Worm (Caenorhabditis elegans): ENCODE results near the gene hmt-1.
"Not testable (repeated sequence)": the region's sequence is repeated elsewhere in the genome, so short reads cannot be mapped to it uniquely, and the experiment has no call there.

The hmt-1 gene

DNA sequence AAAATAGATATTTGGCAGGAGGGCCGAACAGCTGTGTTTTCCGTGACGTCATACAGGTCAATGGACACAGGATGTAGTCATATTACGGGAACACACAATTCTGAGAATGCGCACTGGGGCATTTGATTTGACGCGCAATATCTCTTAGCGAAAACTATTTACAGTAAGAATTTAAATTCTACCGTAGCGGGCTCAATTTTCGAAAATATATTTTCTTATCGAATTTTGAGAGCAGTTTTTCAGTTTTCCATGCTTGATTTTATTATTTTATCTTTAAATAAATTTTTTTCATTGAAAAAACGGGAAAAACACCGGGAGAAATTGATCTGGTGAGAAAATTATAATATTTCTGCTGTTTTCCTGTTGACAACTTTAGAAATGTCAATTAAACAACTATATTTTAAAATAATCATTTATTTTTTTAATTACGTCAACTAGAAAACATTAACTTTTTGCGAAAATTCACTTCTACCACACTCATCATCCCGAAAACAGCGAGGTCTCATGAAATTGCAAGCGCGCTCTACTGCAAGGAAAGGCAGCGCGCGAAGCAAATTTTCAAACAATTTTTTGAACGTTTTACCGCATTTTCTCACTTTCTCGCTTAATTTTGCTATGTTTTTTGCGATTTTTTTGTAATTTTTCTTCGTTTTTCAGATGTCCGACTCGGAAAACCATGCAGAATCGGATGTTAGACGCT, 42.2 kb upstream of the hmt-1 start, which contains the start of the genes Y47D3A.1 and pola-1 (continued):
- TF ChIP-seq ztf-22 (GFP tag; optimal IDR thresholded peaks at IDR 0.05) (no peak), tbx-9 (tag; optimal IDR thresholded peaks at IDR 0.05; ENCODE audit: borderline replicate concordance) (no peak), ceh-40 (GFP tag; IDR thresholded peaks at IDR 0.05) (no peak), F37B4.10 (GFP tag; IDR thresholded peaks at IDR 0.05) (no peak), Y56A3A.18 (GFP tag; IDR thresholded peaks at IDR 0.05) (no peak), C17E4.6 (GFP tag; IDR thresholded peaks at IDR 0.05) (no peak), B0261.1 (tag; optimal IDR thresholded peaks at IDR 0.05) (no peak), ceh-58 (GFP tag; IDR thresholded peaks at IDR 0.05) (no peak), dpl-1 (GFP tag; optimal IDR thresholded peaks at IDR 0.05) (peak; percentile 91)

DNA sequence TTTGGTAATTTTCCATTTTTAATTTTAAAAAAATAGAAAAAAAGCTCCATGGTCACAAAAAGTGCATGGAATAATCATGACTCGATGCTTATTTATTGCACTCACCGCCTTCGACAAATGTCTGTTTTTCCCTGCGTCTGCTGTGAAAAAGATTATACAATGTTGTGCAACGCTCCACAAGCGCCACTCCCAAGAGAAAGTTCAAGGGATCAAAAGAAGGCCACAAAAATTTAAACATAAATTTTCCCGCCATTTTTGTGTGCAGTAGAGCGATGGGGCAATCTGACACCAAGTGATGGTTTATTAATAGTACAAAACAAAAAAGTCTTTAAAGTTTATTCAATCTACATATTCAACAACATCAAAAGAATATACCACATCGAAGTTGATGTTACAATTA, 39.2 kb upstream of the hmt-1 start, which contains the start of gene fbxa-128:
Gene fbxa-128 (minus strand): TSS at position 192 of the 400 bp plus-strand sequence.
- TF ChIP-seq F39B2.1 (GFP tag; IDR thresholded peaks at IDR 0.05) (no peak), nhr-80 (tag; optimal IDR thresholded peaks at IDR 0.05) (peak; percentile 54), attf-5 (GFP tag; optimal IDR thresholded peaks at IDR 0.05) (peak; percentile 71), nfyb-1 (GFP tag; IDR thresholded peaks at IDR 0.05) (no peak), madf-3 (GFP tag; IDR thresholded peaks at IDR 0.05) (no peak), F23B12.7 (tag; optimal IDR thresholded peaks at IDR 0.05; ENCODE audit: insufficient read depth) (no peak), hmg-1.2 (GFP tag; IDR thresholded peaks at IDR 0.05) (peak; percentile 11; the same call in 1 of the 2 replicates), F52B5.7 (tag; optimal IDR thresholded peaks at IDR 0.05) (no peak), mcd-1 (GFP tag; IDR thresholded peaks at IDR 0.05) (peak; percentile 22; the same call in 1 of the 2 replicates), B0261.1 (tag; optimal IDR thresholded peaks at IDR 0.05) (no peak), ztf-28 (GFP tag; IDR thresholded peaks at IDR 0.05) (no peak), hmg-20 (GFP tag; IDR thresholded peaks at IDR 0.05) (no peak)

- not testable (repeated sequence) for TF ChIP-seq somi-1 (GFP tag; optimal IDR thresholded peaks at IDR 0.05); hmg-1.2 (GFP tag; IDR thresholded peaks at IDR 0.05); lin-40 (tag; optimal IDR thresholded peaks at IDR 0.05)
Observed at ce11 chrIII:11131475-11131874, 31.7 kb upstream of the hmt-1 start, which contains the start of gene pha-1. Gene pha-1, plus strand, starts transcription at chrIII:11131775.

DNA sequence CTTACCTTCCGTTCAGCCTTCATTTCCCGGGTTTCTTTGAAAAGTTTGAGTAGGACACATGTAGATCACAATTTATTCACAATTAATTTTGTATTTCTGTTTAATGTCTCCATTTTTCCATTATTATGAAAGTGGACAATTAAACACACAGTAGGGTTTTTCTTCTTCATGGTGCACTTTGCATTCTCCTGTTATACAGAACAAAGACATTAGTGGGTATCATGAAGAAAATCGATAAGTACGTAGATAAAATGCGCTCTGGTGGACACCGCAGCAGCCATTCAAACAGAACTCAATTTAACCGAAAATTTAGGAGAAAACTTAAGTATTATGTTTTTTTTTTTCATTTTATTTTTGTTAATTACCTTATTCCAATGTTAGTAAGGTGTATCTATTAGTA, 29.6 kb upstream of the hmt-1 start:
- TF ChIP-seq ceh-100 (GFP tag; IDR thresholded peaks at IDR 0.05), result no peak
- no peak for TF ChIP-seq somi-1 (GFP tag; optimal IDR thresholded peaks at IDR 0.05)
- no peak for TF ChIP-seq zfh-2 (GFP tag; conservative IDR thresholded peaks at IDR 0.05)
- no peak for TF ChIP-seq nfyb-1 (GFP tag; IDR thresholded peaks at IDR 0.05)
- TF ChIP-seq ztf-6 (GFP tag; IDR thresholded peaks at IDR 0.05), result no peak
- TF ChIP-seq akir-1 (GFP tag; optimal IDR thresholded peaks at IDR 0.05), result no peak
- TF ChIP-seq F22D6.2 (tag; optimal IDR thresholded peaks at IDR 0.05), result no peak
- no peak for TF ChIP-seq xnd-1 (tag; optimal IDR thresholded peaks at IDR 0.05)
- no peak for TF ChIP-seq hmg-20 (GFP tag; IDR thresholded peaks at IDR 0.05)
- TF ChIP-seq ama-1 (optimal IDR thresholded peaks at IDR 0.05), result no peak
- no peak for TF ChIP-seq ama-1 (GFP tag; optimal IDR thresholded peaks at IDR 0.05)
- TF ChIP-seq Y79H2A.3 (GFP tag; conservative IDR thresholded peaks at IDR 0.05), result no peak
- TF ChIP-seq egl-44 (GFP tag; IDR thresholded peaks at IDR 0.05), result no peak
- TF ChIP-seq ztf-28 (GFP tag; IDR thresholded peaks at IDR 0.05), result no peak
- no peak for TF ChIP-seq T07F8.4 (tag; optimal IDR thresholded peaks at IDR 0.05)
- TF ChIP-seq gei-17 (GFP tag; optimal IDR thresholded peaks at IDR 0.05), result no peak
- no peak for TF ChIP-seq F33H1.4 (GFP tag; IDR thresholded peaks at IDR 0.05)
- TF ChIP-seq Y67H2A.10 (GFP tag; conservative IDR thresholded peaks at IDR 0.05), result no peak
- no peak for TF ChIP-seq ceh-91 (GFP tag; IDR thresholded peaks at IDR 0.05)
